Worm (Caenorhabditis elegans) whole organism, L4/young adult: Measurements from ENCODE around the gene otub-1.

Source experiments
- W03F9.2 ChIP-seq: fragments of 150-350 bp; optimal IDR thresholded peaks from 2 replicates; lab custom pipeline; 2014; ENCODE audit warnings: missing biosample characterization, missing genetic modification characterization
- dao-5 ChIP-seq: sonication (generic microtip); optimal IDR thresholded peaks from 2 replicates; lab custom pipeline; 2016; ENCODE audit warnings: missing genotype, missing genetic modification characterization, moderate library complexity, missing compliant biosample characterization
- him-1 ChIP-seq: sonication (generic microtip); optimal IDR thresholded peaks from 2 replicates; lab custom pipeline; 2016; ENCODE audit warnings: missing genotype, missing genetic modification reagents, missing genetic modification characterization, missing compliant biosample characterization

ce11 chrV:15023544-15023943, 42.6 kb upstream of the otub-1 start, which contains the start of gene F14H8.4:
- no peak for TF ChIP-seq him-1
- TF ChIP-seq W03F9.2 (tag; lab: Kevin White, UChicago), result no peak
- no peak for TF ChIP-seq dao-5 (tag; lab: Kevin White, UChicago)
